Fruit fly (Drosophila melanogaster): ENCODE data around the gene grp.

DNA sequence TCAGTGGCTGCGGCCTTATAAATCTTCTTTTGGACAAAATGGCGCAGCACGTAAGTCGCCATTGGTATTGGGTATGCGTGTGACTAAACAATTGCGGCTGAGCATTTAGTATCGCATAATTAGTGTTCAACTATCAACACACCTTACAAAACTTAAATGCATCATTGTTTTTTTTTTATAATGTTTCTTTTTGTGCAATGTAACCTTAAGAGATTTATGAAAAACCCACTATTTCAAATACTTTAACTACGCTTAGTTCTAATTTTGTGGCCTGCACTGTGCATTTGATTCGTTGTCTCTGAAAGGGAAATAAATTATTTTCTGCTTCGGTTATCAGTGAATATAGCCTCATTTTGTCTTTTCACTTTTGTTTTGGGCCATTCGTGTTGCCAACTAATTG lies 35.9 kb upstream of the grp start:
- TF ChIP-seq Ets21C (GFP tag; optimal IDR thresholded peaks at IDR 0.05): peak; percentile 55
- peak; percentile 8 for TF ChIP-seq CG6854 (GFP tag; optimal IDR thresholded peaks at IDR 0.05)
- TF ChIP-seq Hr39 (GFP tag; optimal IDR thresholded peaks at IDR 0.05): peak; percentile 73
- TF ChIP-seq Hr38 (GFP tag; optimal IDR thresholded peaks at IDR 0.05): no peak
- peak; percentile 42 for TF ChIP-seq Sox15 (GFP tag; optimal IDR thresholded peaks at IDR 0.05)
- TF ChIP-seq Gug (GFP tag; IDR thresholded peaks at IDR 0.05): no peak
- peak; percentile 74 for TF ChIP-seq CG15336 (GFP tag; IDR thresholded peaks at IDR 0.05)
- TF ChIP-seq Met (GFP tag; optimal IDR thresholded peaks at IDR 0.05): peak; percentile 82
- TF ChIP-seq Eip93F (GFP tag; optimal IDR thresholded peaks at IDR 0.05): no peak
- TF ChIP-seq Smox (GFP tag; optimal IDR thresholded peaks at IDR 0.05): peak; percentile 53

All from whole organism, prepupa.